Fruit fly (Drosophila melanogaster) whole organism, adult: ENCODE data around the gene CG14294.

Experiments
- CG33017 ChIP-seq: fragments of 200-800 bp; sonication (Bioruptor generic); optimal IDR thresholded peaks from 2 replicates; lab custom pipeline; 2018; ENCODE audit warnings: missing biosample characterization, mild to moderate bottlenecking, missing genetic modification characterization, moderate library complexity
- CG5204 ChIP-seq: fragments of 200-800 bp; sonication (Bioruptor generic); optimal IDR thresholded peaks from 2 replicates; lab custom pipeline; 2016; ENCODE audit warnings: missing biosample characterization, missing genetic modification characterization
- CG7101 ChIP-seq: fragments of 200-800 bp; sonication (Bioruptor generic); optimal IDR thresholded peaks from 2 replicates; lab custom pipeline; 2018; ENCODE audit warnings: missing biosample characterization, mild to moderate bottlenecking, missing genetic modification characterization, moderate library complexity
- Hr96 ChIP-seq: fragments of 200-800 bp; sonication (Bioruptor generic); optimal IDR thresholded peaks from 2 replicates; lab custom pipeline; 2016; ENCODE audit warnings: missing biosample characterization, missing genetic modification characterization
- bab1 ChIP-seq: fragments of 200-800 bp; sonication (Bioruptor generic); optimal IDR thresholded peaks from 3 replicates; lab custom pipeline; 2019; ENCODE audit warnings: missing biosample characterization, mild to moderate bottlenecking, missing genetic modification characterization, moderate library complexity
- kay ChIP-seq: fragments of 200-800 bp; sonication (Bioruptor generic); peaks from one replicate; lab custom pipeline; 2016; ENCODE audit warnings: missing biosample characterization, missing genetic modification characterization, borderline replicate concordance
- pad ChIP-seq: fragments of 200-800 bp; sonication (Bioruptor generic); optimal IDR thresholded peaks from 3 replicates; lab custom pipeline; 2017; ENCODE audit warnings: missing biosample characterization, missing genetic modification characterization, mild to moderate bottlenecking, moderate library complexity, missing genetic modification reagents
- toe ChIP-seq: fragments of 200-800 bp; sonication (Bioruptor generic); optimal IDR thresholded peaks from 2 replicates; lab custom pipeline; 2016; ENCODE audit warnings: missing biosample characterization, missing genetic modification characterization

DNA sequence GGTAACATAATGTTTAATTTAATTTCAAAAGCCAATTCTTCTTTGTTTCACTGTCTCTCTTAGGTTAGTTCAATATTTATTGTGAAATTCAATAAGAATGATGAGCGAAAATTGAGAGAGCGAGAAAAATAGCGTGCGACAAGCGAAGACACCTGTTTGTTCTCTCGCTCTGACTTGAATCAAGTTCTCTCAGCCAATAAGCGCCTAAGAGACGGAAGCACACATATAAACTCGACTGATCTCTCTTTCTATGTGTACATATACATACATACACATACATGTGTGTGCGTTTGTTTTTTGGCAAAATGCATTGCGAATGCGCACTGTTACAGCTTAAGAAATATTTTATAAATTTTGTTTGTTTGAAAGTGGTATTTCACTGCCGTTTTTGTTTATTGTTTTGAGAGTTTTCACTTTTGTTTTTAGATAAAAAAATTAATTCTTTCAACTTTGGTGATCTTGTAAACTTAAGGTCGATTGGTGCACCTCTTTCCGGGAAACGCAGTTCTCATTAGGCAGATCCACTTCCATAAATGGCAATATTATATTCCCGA lies 21.2 kb upstream of the CG14294 start:
- TF ChIP-seq Hr96 (GFP tag; lab: Kevin White, UChicago) (no peak), toe (GFP tag; lab: Kevin White, UChicago) (no peak), CG5204 (GFP tag; lab: Kevin White, UChicago) (no peak), kay (GFP tag; lab: Kevin White, UChicago) (peak; percentile 77), bab1 (GFP tag; lab: Kevin White, UChicago) (no peak), pad (GFP tag; lab: Kevin White, UChicago) (no peak), CG33017 (tag; lab: Kevin White, UChicago) (no peak), CG7101 (no peak)
